Fruit fly (Drosophila melanogaster) whole organism, adult: ENCODE results near the gene CG8188.

Experiments used
- CG11617 ChIP-seq: fragments of 200-800 bp; sonication (Bioruptor generic); optimal IDR thresholded peaks from 2 replicates; lab custom pipeline; 2017; ENCODE audit warnings: mild to moderate bottlenecking, missing biosample characterization, missing genetic modification reagents, missing genetic modification characterization
- CG12768 ChIP-seq: fragments of 200-800 bp; sonication (Bioruptor generic); optimal IDR thresholded peaks from 2 replicates; lab custom pipeline; 2017; ENCODE audit warnings: missing biosample characterization, missing genetic modification characterization, mild to moderate bottlenecking, moderate library complexity, missing genetic modification reagents
- CG14711 ChIP-seq: fragments of 200-800 bp; sonication (Bioruptor generic); optimal IDR thresholded peaks from 2 replicates; lab custom pipeline; 2018; ENCODE audit warnings: missing biosample characterization, mild to moderate bottlenecking, missing genetic modification characterization, moderate library complexity
- CG1620 ChIP-seq: fragments of 200-800 bp; sonication (Bioruptor generic); optimal IDR thresholded peaks from 2 replicates; lab custom pipeline; 2016; ENCODE audit warnings: missing biosample characterization, missing genetic modification characterization
- CG33017 ChIP-seq: fragments of 200-800 bp; sonication (Bioruptor generic); optimal IDR thresholded peaks from 2 replicates; lab custom pipeline; 2018; ENCODE audit warnings: missing biosample characterization, mild to moderate bottlenecking, missing genetic modification characterization, moderate library complexity
- CG5204 ChIP-seq: fragments of 200-800 bp; sonication (Bioruptor generic); optimal IDR thresholded peaks from 2 replicates; lab custom pipeline; 2016; ENCODE audit warnings: missing biosample characterization, missing genetic modification characterization
- CG7045 ChIP-seq: fragments of 200-800 bp; sonication (Bioruptor generic); optimal IDR thresholded peaks from 2 replicates; lab custom pipeline; 2017; ENCODE audit warnings: missing biosample characterization, mild to moderate bottlenecking, missing genetic modification characterization
- CG7101 ChIP-seq: fragments of 200-800 bp; sonication (Bioruptor generic); optimal IDR thresholded peaks from 2 replicates; lab custom pipeline; 2018; ENCODE audit warnings: missing biosample characterization, mild to moderate bottlenecking, missing genetic modification characterization, moderate library complexity
- Clk ChIP-seq: fragments of 200-800 bp; sonication (Bioruptor generic); optimal IDR thresholded peaks from 2 replicates; lab custom pipeline; 2017; ENCODE audit warnings: missing biosample characterization, missing genetic modification characterization
- Crg-1 ChIP-seq: fragments of 200-800 bp; sonication (Bioruptor generic); optimal IDR thresholded peaks from 2 replicates; lab custom pipeline; 2016; ENCODE audit warnings: missing biosample characterization, missing genetic modification characterization
- Hr96 ChIP-seq: fragments of 200-800 bp; sonication (Bioruptor generic); optimal IDR thresholded peaks from 2 replicates; lab custom pipeline; 2016; ENCODE audit warnings: missing biosample characterization, missing genetic modification characterization
- Mnt ChIP-seq: fragments of 200-800 bp; sonication (Bioruptor generic); optimal IDR thresholded peaks from 2 replicates; lab custom pipeline; 2016; ENCODE audit warnings: missing biosample characterization, mild to moderate bottlenecking, missing genetic modification characterization
- bab1 ChIP-seq: fragments of 200-800 bp; sonication (Bioruptor generic); optimal IDR thresholded peaks from 3 replicates; lab custom pipeline; 2019; ENCODE audit warnings: missing biosample characterization, mild to moderate bottlenecking, missing genetic modification characterization, moderate library complexity
- cic ChIP-seq: fragments of 200-800 bp; sonication (Bioruptor generic); optimal IDR thresholded peaks from 2 replicates; lab custom pipeline; 2017; ENCODE audit warnings: missing biosample characterization, mild to moderate bottlenecking, missing genetic modification characterization, moderate library complexity
- cnc ChIP-seq, 2 experiments: fragments of >200 bp; optimal IDR thresholded peaks; 2 replicates each; lab custom pipeline; 2017
- kay ChIP-seq: fragments of 200-800 bp; sonication (Bioruptor generic); peaks from one replicate; lab custom pipeline; 2016; ENCODE audit warnings: missing biosample characterization, missing genetic modification characterization, borderline replicate concordance
- ovo ChIP-seq: fragments of 200-800 bp; sonication (Bioruptor generic); optimal IDR thresholded peaks from 2 replicates; lab custom pipeline; 2016; ENCODE audit warnings: missing biosample characterization, missing genetic modification characterization
- pad ChIP-seq: fragments of 200-800 bp; sonication (Bioruptor generic); optimal IDR thresholded peaks from 3 replicates; lab custom pipeline; 2017; ENCODE audit warnings: missing biosample characterization, missing genetic modification characterization, mild to moderate bottlenecking, moderate library complexity, missing genetic modification reagents
- tj ChIP-seq: fragments of 200-800 bp; sonication (Bioruptor generic); optimal IDR thresholded peaks from 3 replicates; lab custom pipeline; 2017; ENCODE audit warnings: missing biosample characterization, mild to moderate bottlenecking, missing genetic modification characterization, moderate library complexity
- toe ChIP-seq: fragments of 200-800 bp; sonication (Bioruptor generic); optimal IDR thresholded peaks from 2 replicates; lab custom pipeline; 2016; ENCODE audit warnings: missing biosample characterization, missing genetic modification characterization

Gene CG8188

dm6 chrX:17692729-17693128, 10.1 kb downstream of the CG8188 start:
- peak; percentile 9 for TF ChIP-seq CG5204
- no peak for TF ChIP-seq ovo (GFP tag; lab: Kevin White, UChicago)

dm6 chrX:17686179-17686578, 16.6 kb downstream of the CG8188 start:
- no peak for TF ChIP-seq Mnt (GFP tag; lab: Kevin White, UChicago)
- TF ChIP-seq CG14711 (tag; lab: Kevin White, UChicago), result no peak
- TF ChIP-seq cnc (optimal IDR thresholded peaks at IDR 0.05; lab: Kevin White, UChicago), result no peak
- TF ChIP-seq CG11617, result no peak
- TF ChIP-seq CG7045, result no peak
- TF ChIP-seq Crg-1 (GFP tag; lab: Kevin White, UChicago), result no peak
- no peak for TF ChIP-seq cic
- no peak for TF ChIP-seq pad (GFP tag; lab: Kevin White, UChicago)
- no peak for TF ChIP-seq CG33017 (tag; lab: Kevin White, UChicago)
- no peak for TF ChIP-seq bab1 (GFP tag; lab: Kevin White, UChicago)
- TF ChIP-seq Clk (GFP tag; lab: Kevin White, UChicago), result no peak
- no peak for TF ChIP-seq toe (GFP tag; lab: Kevin White, UChicago)
- no peak for TF ChIP-seq ovo (GFP tag; lab: Kevin White, UChicago)
- TF ChIP-seq kay (GFP tag; lab: Kevin White, UChicago), result no peak
- TF ChIP-seq CG1620 (GFP tag; lab: Kevin White, UChicago), result no peak

- TF ChIP-seq CG14711 (tag; lab: Kevin White, UChicago), result no peak
- TF ChIP-seq Mnt (GFP tag; lab: Kevin White, UChicago), result no peak
- no peak for TF ChIP-seq Hr96 (GFP tag; lab: Kevin White, UChicago)
- no peak for TF ChIP-seq bab1 (GFP tag; lab: Kevin White, UChicago)
- no peak for TF ChIP-seq CG11617
- no peak for TF ChIP-seq cnc (optimal IDR thresholded peaks at IDR 0.05; lab: Kevin White, UChicago)
Measured at dm6 chrX:17683506-17683858, 19.3 kb downstream of the CG8188 start.

DNA sequence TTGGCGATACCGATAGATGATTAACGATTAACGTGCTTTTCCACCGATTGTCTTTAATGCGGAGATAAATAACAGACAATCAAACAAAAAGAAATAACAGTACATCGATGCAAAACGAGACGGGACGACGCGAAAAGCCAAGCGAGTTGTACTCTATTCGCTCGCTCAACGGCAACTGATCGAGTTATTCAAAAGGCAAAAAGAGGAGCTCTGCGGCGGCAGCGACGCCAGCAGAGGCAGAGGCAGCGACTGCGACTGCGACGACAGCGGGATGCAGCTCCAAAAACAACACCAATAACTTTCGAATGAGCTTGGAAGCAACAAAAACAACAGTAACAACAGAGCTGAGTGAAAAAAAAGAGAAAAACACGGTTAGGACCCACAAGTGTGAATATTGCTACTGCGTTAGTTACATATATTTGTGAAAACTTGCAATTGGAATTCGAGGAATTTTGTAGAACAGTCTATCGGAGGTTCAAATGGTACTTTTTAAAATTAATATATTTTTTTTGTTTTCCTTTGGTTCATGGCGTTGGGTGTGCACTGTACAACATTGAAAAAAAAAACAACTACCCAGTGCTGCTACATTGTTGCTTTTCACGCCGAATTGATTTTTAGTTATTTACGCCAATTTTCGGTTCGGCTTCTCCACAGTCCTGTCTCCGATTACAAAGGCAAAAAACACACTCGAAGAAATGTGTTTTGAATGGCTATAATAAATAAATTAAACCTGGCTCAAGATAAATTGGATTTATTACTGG, 19.9 kb downstream of the CG8188 start:
- TF ChIP-seq CG5204 (peak; percentile 29), CG7045 (no peak), tj (GFP tag; lab: Kevin White, UChicago) (peak; percentile 23), ovo (GFP tag; lab: Kevin White, UChicago) (peak; percentile 21), CG14711 (tag; lab: Kevin White, UChicago) (peak; percentile 16), bab1 (GFP tag; lab: Kevin White, UChicago) (peak; percentile 30), CG12768 (no peak)

- TF ChIP-seq CG33017 (tag; lab: Kevin White, UChicago), result no peak
- no peak for TF ChIP-seq Crg-1 (GFP tag; lab: Kevin White, UChicago)
- TF ChIP-seq tj (GFP tag; lab: Kevin White, UChicago), result no peak
- no peak for TF ChIP-seq CG11617
Measured at dm6 chrX:17679642-17680571, 22.9 kb downstream of the CG8188 start.

dm6 chrX:17677953-17678668, 24.7 kb downstream of the CG8188 start:
- no peak for TF ChIP-seq pad (GFP tag; lab: Kevin White, UChicago)
- TF ChIP-seq ovo (GFP tag; lab: Kevin White, UChicago), result no peak
- TF ChIP-seq CG7045, result no peak
- TF ChIP-seq CG33017 (tag; lab: Kevin White, UChicago), result no peak
- no peak for TF ChIP-seq CG14711 (tag; lab: Kevin White, UChicago)
- no peak for TF ChIP-seq bab1 (GFP tag; lab: Kevin White, UChicago)
- TF ChIP-seq toe (GFP tag; lab: Kevin White, UChicago), result no peak
- TF ChIP-seq Crg-1 (GFP tag; lab: Kevin White, UChicago), result no peak
- no peak for TF ChIP-seq cic
- no peak for TF ChIP-seq cnc (optimal IDR thresholded peaks at IDR 0.05; lab: Kevin White, UChicago)
- TF ChIP-seq tj (GFP tag; lab: Kevin White, UChicago), result no peak
- no peak for TF ChIP-seq Clk (GFP tag; lab: Kevin White, UChicago)
- no peak for TF ChIP-seq CG7101 (tag; lab: Kevin White, UChicago)
- no peak for TF ChIP-seq CG12768
- TF ChIP-seq Hr96 (GFP tag; lab: Kevin White, UChicago), result no peak
- no peak for TF ChIP-seq CG1620 (GFP tag; lab: Kevin White, UChicago)
